Worm (Caenorhabditis elegans) whole organism, L3 larva: ENCODE measurements around the gene rbm-28.

Experiments
- R02D3.7 ChIP-seq: fragments of 150-350 bp; optimal IDR thresholded peaks from 2 replicates; lab custom pipeline; 2014; ENCODE audit warnings: missing biosample characterization, missing genetic modification characterization
- ZK546.5 ChIP-seq: sonication (generic microtip); optimal IDR thresholded peaks from 2 replicates; lab custom pipeline; 2017; ENCODE audit warnings: missing biosample characterization, missing genetic modification characterization
- aly-2 ChIP-seq: fragments of 150-350 bp; optimal IDR thresholded peaks from 2 replicates; lab custom pipeline; 2014; ENCODE audit warnings: missing biosample characterization, missing genetic modification characterization
- ama-1 ChIP-seq: fragments of 150-350 bp; optimal IDR thresholded peaks from 2 replicates; lab custom pipeline; 2018
- ceh-28 ChIP-seq: fragments of 150-350 bp; optimal IDR thresholded peaks from 2 replicates; lab custom pipeline; 2014; ENCODE audit warnings: missing biosample characterization, missing genetic modification reagents, missing genetic modification characterization
- ceh-82 ChIP-seq: fragments of 150-350 bp; optimal IDR thresholded peaks from 2 replicates; lab custom pipeline; 2014; ENCODE audit warnings: missing biosample characterization, missing genetic modification characterization
- ceh-9 ChIP-seq: sonication (generic microtip); optimal IDR thresholded peaks from 2 replicates; lab custom pipeline; 2018; ENCODE audit warnings: missing biosample characterization, missing genetic modification characterization
- daf-12 ChIP-seq: fragments of 150-350 bp; optimal IDR thresholded peaks from 2 replicates; lab custom pipeline; 2014; ENCODE audit warnings: missing biosample characterization, missing genetic modification reagents, missing genetic modification characterization
- egl-27 ChIP-seq: sonication (generic microtip); optimal IDR thresholded peaks from 4 replicates; lab custom pipeline; 2017; ENCODE audit warnings: missing biosample characterization, missing genetic modification reagents, missing genetic modification characterization
- egl-5 ChIP-seq: fragments of 150-350 bp; optimal IDR thresholded peaks from 2 replicates; lab custom pipeline; 2017; ENCODE audit warnings: missing biosample characterization, missing genetic modification reagents, missing genetic modification characterization, inconsistent platforms
- elt-1 ChIP-seq: fragments of 150-350 bp; optimal IDR thresholded peaks from 2 replicates; lab custom pipeline; 2014; ENCODE audit warnings: missing biosample characterization, missing genetic modification characterization
- elt-2 ChIP-seq: sonication (generic microtip); optimal IDR thresholded peaks from 2 replicates; lab custom pipeline; 2016; ENCODE audit warnings: missing genetic modification reagents, mild to moderate bottlenecking, missing genetic modification characterization, missing compliant biosample characterization
- elt-3 ChIP-seq, 3 experiments: fragments of 150-350 bp in 1 of 3; sonication (generic microtip) in 2 of 3; optimal IDR thresholded peaks; 2 replicates in 2 of 3; 4 replicates in 1 of 3; lab custom pipeline; 2014 to 2017; ENCODE audit warnings: missing biosample characterization in 3 of 3, missing genetic modification characterization in 3 of 3
- eor-1 ChIP-seq, 2 experiments: fragments of 150-350 bp; optimal IDR thresholded peaks; 2 replicates each; lab custom pipeline; 2014 to 2018; ENCODE audit warnings: missing biosample characterization in 2 of 2, missing genetic modification characterization in 2 of 2
- fkh-10 ChIP-seq: sonication (generic microtip); optimal IDR thresholded peaks from 2 replicates; lab custom pipeline; 2017; ENCODE audit warnings: missing biosample characterization, missing genetic modification reagents, missing genetic modification characterization
- fkh-2 ChIP-seq: fragments of 150-350 bp; optimal IDR thresholded peaks from 2 replicates; lab custom pipeline; 2014; ENCODE audit warnings: missing biosample characterization, missing genetic modification reagents, missing genetic modification characterization
- fos-1 ChIP-seq: fragments of 150-350 bp; optimal IDR thresholded peaks from 2 replicates; lab custom pipeline; 2014; ENCODE audit warnings: missing biosample characterization, missing genetic modification characterization
- hmg-11 ChIP-seq: sonication (generic microtip); optimal IDR thresholded peaks from 2 replicates; lab custom pipeline; 2016; ENCODE audit warnings: missing genetic modification characterization, missing compliant biosample characterization
- jun-1 ChIP-seq: fragments of 150-350 bp; optimal IDR thresholded peaks from 2 replicates; lab custom pipeline; 2014; ENCODE audit warnings: missing biosample characterization, missing genetic modification reagents, missing genetic modification characterization
- lin-15B ChIP-seq: fragments of 150-350 bp; optimal IDR thresholded peaks from 2 replicates; lab custom pipeline; 2014; ENCODE audit warnings: missing biosample characterization, missing genetic modification characterization
- lin-39 ChIP-seq: fragments of 150-350 bp; optimal IDR thresholded peaks from 2 replicates; lab custom pipeline; 2018; ENCODE audit warnings: missing biosample characterization, missing genetic modification reagents, missing genetic modification characterization
- lsy-12 ChIP-seq: sonication (generic microtip); optimal IDR thresholded peaks from 2 replicates; lab custom pipeline; 2016; ENCODE audit warnings: mild to moderate bottlenecking, missing genetic modification characterization, missing compliant biosample characterization
- mdl-1 ChIP-seq: fragments of 150-350 bp; optimal IDR thresholded peaks from 2 replicates; lab custom pipeline; 2014; ENCODE audit warnings: missing biosample characterization, missing genetic modification characterization
- mml-1 ChIP-seq: fragments of 150-350 bp; sonication (generic microtip); optimal IDR thresholded peaks from 3 replicates; lab custom pipeline; 2014; ENCODE audit warnings: missing biosample characterization, missing genetic modification characterization
- nfya-1 ChIP-seq: sonication (generic microtip); optimal IDR thresholded peaks from 2 replicates; lab custom pipeline; 2017; ENCODE audit warnings: missing genetic modification characterization, mild to moderate bottlenecking, missing compliant biosample characterization, antibody characterized with exemption, moderate library complexity; ENCODE audit not compliant: insufficient read depth
- nhr-11 ChIP-seq: fragments of 150-350 bp; optimal IDR thresholded peaks from 2 replicates; lab custom pipeline; 2014; ENCODE audit warnings: missing biosample characterization, missing genetic modification characterization
- nhr-12 ChIP-seq: fragments of 150-350 bp; optimal IDR thresholded peaks from 2 replicates; lab custom pipeline; 2014; ENCODE audit warnings: missing biosample characterization, missing genetic modification characterization
- nhr-23 ChIP-seq: fragments of 150-350 bp; optimal IDR thresholded peaks from 2 replicates; lab custom pipeline; 2014; ENCODE audit warnings: missing biosample characterization, missing genetic modification reagents, missing genetic modification characterization
- nhr-237 ChIP-seq: fragments of 150-350 bp; optimal IDR thresholded peaks from 2 replicates; lab custom pipeline; 2014; ENCODE audit warnings: missing biosample characterization, missing genetic modification characterization
- nhr-25 ChIP-seq: sonication (generic microtip); optimal IDR thresholded peaks from 2 replicates; lab custom pipeline; 2017; ENCODE audit warnings: missing biosample characterization, missing genetic modification characterization
- nhr-43 ChIP-seq: sonication (generic microtip); optimal IDR thresholded peaks from 2 replicates; lab custom pipeline; 2016; ENCODE audit warnings: mild to moderate bottlenecking, missing genetic modification characterization, missing compliant biosample characterization; ENCODE audit not compliant: poor library complexity, severe bottlenecking
- nhr-67 ChIP-seq: fragments of 150-350 bp; optimal IDR thresholded peaks from 2 replicates; lab custom pipeline; 2014; ENCODE audit warnings: missing biosample characterization, missing genetic modification characterization
- nhr-76 ChIP-seq: fragments of 150-350 bp; sonication (generic microtip); optimal IDR thresholded peaks from 5 replicates; lab custom pipeline; 2014; ENCODE audit warnings: missing biosample characterization, missing genetic modification characterization
- nhr-77 ChIP-seq: fragments of 150-350 bp; optimal IDR thresholded peaks from 2 replicates; lab custom pipeline; 2014; ENCODE audit warnings: missing biosample characterization, missing genetic modification characterization
- pha-4 ChIP-seq: fragments of 150-350 bp; optimal IDR thresholded peaks from 2 replicates; lab custom pipeline; 2014; ENCODE audit warnings: missing biosample characterization, missing genetic modification reagents, missing genetic modification characterization
- pqm-1 ChIP-seq: fragments of 150-350 bp; optimal IDR thresholded peaks from 2 replicates; lab custom pipeline; 2017; ENCODE audit warnings: missing biosample characterization, missing genetic modification characterization, inconsistent platforms
- sea-2 ChIP-seq: fragments of 150-350 bp; sonication (generic microtip); optimal IDR thresholded peaks from 4 replicates; lab custom pipeline; 2014; ENCODE audit warnings: missing biosample characterization, missing genetic modification reagents, missing genetic modification characterization
- skn-1 ChIP-seq: fragments of 150-350 bp; optimal IDR thresholded peaks from 2 replicates; lab custom pipeline; 2014; ENCODE audit warnings: missing biosample characterization, missing genetic modification characterization
- snpc-4 ChIP-seq: fragments of 150-350 bp; optimal IDR thresholded peaks from 2 replicates; lab custom pipeline; 2014; ENCODE audit warnings: missing biosample characterization, missing genetic modification characterization
- tbx-2 ChIP-seq: sonication (generic microtip); optimal IDR thresholded peaks from 2 replicates; lab custom pipeline; 2016; ENCODE audit warnings: mild to moderate bottlenecking, missing genetic modification characterization, missing compliant biosample characterization
- unc-39 ChIP-seq: sonication (generic microtip); optimal IDR thresholded peaks from 4 replicates; lab custom pipeline; 2017; ENCODE audit warnings: missing biosample characterization, missing genetic modification characterization
- unc-62 ChIP-seq: fragments of 150-350 bp; sonication (generic microtip); optimal IDR thresholded peaks from 4 replicates; lab custom pipeline; 2014; ENCODE audit warnings: missing biosample characterization, missing genetic modification reagents, missing genetic modification characterization
- zag-1 ChIP-seq: fragments of 150-350 bp; optimal IDR thresholded peaks from 2 replicates; lab custom pipeline; 2014; ENCODE audit warnings: missing biosample characterization, missing genetic modification characterization
- ztf-11 ChIP-seq: fragments of 150-350 bp; optimal IDR thresholded peaks from 2 replicates; lab custom pipeline; 2014; ENCODE audit warnings: missing biosample characterization, missing genetic modification characterization
- ztf-4 ChIP-seq: fragments of 150-350 bp; optimal IDR thresholded peaks from 2 replicates; lab custom pipeline; 2014; ENCODE audit warnings: missing biosample characterization, missing genetic modification characterization

Gene rbm-28

ce11 chrII:14825413-14825812 lies 31.6 kb upstream of the rbm-28 start:
- TF ChIP-seq R02D3.7 (tag; lab: Kevin White, UChicago) (no peak), nhr-43 (tag; lab: Kevin White, UChicago) (peak; percentile 75), nfya-1 (tag; lab: Kevin White, UChicago) (peak; percentile 23), lin-39 (tag; lab: Kevin White, UChicago) (no peak), ztf-11 (tag; lab: Kevin White, UChicago) (no peak)

- TF ChIP-seq ceh-82 (tag; lab: Kevin White, UChicago), result no peak
- no peak for TF ChIP-seq nhr-11
- TF ChIP-seq lin-39 (tag; lab: Kevin White, UChicago), result no peak
These were observed 25.0 kb upstream of the rbm-28 start for ce11 chrII:14832055-14832454.

ce11 chrII:14838596-14839215 lies 18.4 kb upstream of the rbm-28 start:
- TF ChIP-seq snpc-4 (tag; lab: Kevin White, UChicago), result no peak
- TF ChIP-seq ZK546.5 (tag; lab: Kevin White, UChicago), result no peak
- TF ChIP-seq nhr-11, result no peak
- no peak for TF ChIP-seq skn-1 (tag; lab: Kevin White, UChicago)
- TF ChIP-seq ama-1 (lab: Kevin White, UChicago), result no peak
- TF ChIP-seq nhr-43 (tag; lab: Kevin White, UChicago), result peak; percentile 57
- no peak for TF ChIP-seq elt-1 (tag; lab: Kevin White, UChicago)
- no peak for TF ChIP-seq unc-62
- TF ChIP-seq nhr-76, result peak; percentile 38
- TF ChIP-seq lin-15B (tag; lab: Kevin White, UChicago), result no peak
- peak; percentile 3 for TF ChIP-seq elt-2 (tag; lab: Kevin White, UChicago)
- no peak for TF ChIP-seq mml-1
- TF ChIP-seq eor-1 (tag; optimal IDR thresholded peaks at IDR 0.05; lab: Kevin White, UChicago), result no peak
- no peak for TF ChIP-seq tbx-2 (tag; lab: Kevin White, UChicago)
- no peak for TF ChIP-seq aly-2
- TF ChIP-seq nhr-67, result no peak
- TF ChIP-seq fkh-10, result no peak
- TF ChIP-seq fos-1 (tag; lab: Kevin White, UChicago), result no peak
- no peak for TF ChIP-seq lsy-12
- no peak for TF ChIP-seq pqm-1 (tag; lab: Kevin White, UChicago)
- TF ChIP-seq fkh-2 (tag; lab: Kevin White, UChicago), result no peak
- TF ChIP-seq R02D3.7 (tag; lab: Kevin White, UChicago), result no peak
- TF ChIP-seq unc-39, result no peak
- no peak for TF ChIP-seq sea-2 (GFP tag; lab: Kevin White, UChicago)
- no peak for TF ChIP-seq egl-5
- no peak for TF ChIP-seq pha-4 (tag; lab: Kevin White, UChicago)
- TF ChIP-seq ceh-28 (tag; lab: Kevin White, UChicago), result peak; percentile 7
- no peak for TF ChIP-seq nhr-77 (tag; lab: Kevin White, UChicago)
- TF ChIP-seq nhr-25 (tag; lab: Kevin White, UChicago), result no peak
- TF ChIP-seq ztf-4 (tag; lab: Kevin White, UChicago), result no peak
- no peak for TF ChIP-seq jun-1 (tag; lab: Kevin White, UChicago)
- TF ChIP-seq nhr-12 (tag; lab: Kevin White, UChicago), result no peak
- peak; percentile 67 for TF ChIP-seq nhr-23 (tag; lab: Kevin White, UChicago)
- TF ChIP-seq lin-39 (tag; lab: Kevin White, UChicago), result no peak
- no peak for TF ChIP-seq ztf-11 (tag; lab: Kevin White, UChicago)
- no peak for TF ChIP-seq nfya-1 (tag; lab: Kevin White, UChicago)
- TF ChIP-seq zag-1 (tag; lab: Kevin White, UChicago), result no peak
- TF ChIP-seq hmg-11, result no peak
- TF ChIP-seq ceh-9, result no peak
- peak in 1 of 3 experiments; percentile 29 for TF ChIP-seq elt-3 (tag; optimal IDR thresholded peaks at IDR 0.05; lab: Kevin White, UChicago)
- TF ChIP-seq mdl-1 (tag; lab: Kevin White, UChicago), result no peak
- TF ChIP-seq daf-12 (tag; lab: Kevin White, UChicago), result no peak
- no peak for TF ChIP-seq nhr-237 (tag; lab: Kevin White, UChicago)
- no peak for TF ChIP-seq egl-27 (tag; lab: Kevin White, UChicago)
- no peak for TF ChIP-seq ceh-82 (tag; lab: Kevin White, UChicago)
